Worm (Caenorhabditis elegans) whole organism, young adult: ENCODE measurements around the gene cng-3.

Experiments used
- Y53G8AR.9 ChIP-seq: fragments of 200-800 bp; sonication (Bioruptor generic); conservative IDR thresholded peaks from 2 replicates; pipeline ENCODE4 v1.3.6; 2022; ENCODE audit warnings: missing genetic modification reagents, missing genetic modification characterization, missing compliant biosample characterization
- ama-1 ChIP-seq, 3 experiments: fragments of 150-350 bp in 1 of 3; sonication (generic microtip) in 2 of 3; optimal IDR thresholded peaks; 2 replicates each; lab custom pipeline; 2014 to 2018; ENCODE audit warnings: missing biosample characterization in 2 of 3, missing genetic modification characterization in 2 of 3, missing genetic modification reagents in 2 of 3
- athp-1 ChIP-seq: sonication (generic microtip); optimal IDR thresholded peaks from 2 replicates; lab custom pipeline; 2017; ENCODE audit warnings: mild to moderate bottlenecking, missing genetic modification characterization, missing compliant biosample characterization
- bed-2 ChIP-seq: fragments of 200-800 bp; sonication (Bioruptor generic); IDR thresholded peaks from 2 replicates; pipeline ENCODE4 v1.3.6; 2022; ENCODE audit warnings: missing genetic modification reagents, missing genetic modification characterization, missing compliant biosample characterization
- ceh-91 ChIP-seq: fragments of 200-800 bp; sonication (Bioruptor generic); IDR thresholded peaks from 2 replicates; pipeline ENCODE4 v1.3.6; 2022; ENCODE audit warnings: missing genetic modification reagents, missing genetic modification characterization, missing compliant biosample characterization
- mel-28 ChIP-seq: sonication (generic microtip); optimal IDR thresholded peaks from 2 replicates; lab custom pipeline; 2016; ENCODE audit warnings: borderline replicate concordance, mild to moderate bottlenecking, missing genetic modification characterization, missing compliant biosample characterization
- nhr-80 ChIP-seq: sonication (generic microtip); optimal IDR thresholded peaks from 2 replicates; lab custom pipeline; 2016; ENCODE audit warnings: missing genetic modification characterization, missing compliant biosample characterization
- unc-130 ChIP-seq: sonication (generic microtip); optimal IDR thresholded peaks from 2 replicates; lab custom pipeline; 2016; ENCODE audit warnings: missing genetic modification reagents, missing genetic modification characterization, missing compliant biosample characterization
- unc-62 ChIP-seq: fragments of 150-350 bp; optimal IDR thresholded peaks from 2 replicates; lab custom pipeline; 2014; ENCODE audit warnings: missing biosample characterization, missing genetic modification reagents, missing genetic modification characterization

DNA sequence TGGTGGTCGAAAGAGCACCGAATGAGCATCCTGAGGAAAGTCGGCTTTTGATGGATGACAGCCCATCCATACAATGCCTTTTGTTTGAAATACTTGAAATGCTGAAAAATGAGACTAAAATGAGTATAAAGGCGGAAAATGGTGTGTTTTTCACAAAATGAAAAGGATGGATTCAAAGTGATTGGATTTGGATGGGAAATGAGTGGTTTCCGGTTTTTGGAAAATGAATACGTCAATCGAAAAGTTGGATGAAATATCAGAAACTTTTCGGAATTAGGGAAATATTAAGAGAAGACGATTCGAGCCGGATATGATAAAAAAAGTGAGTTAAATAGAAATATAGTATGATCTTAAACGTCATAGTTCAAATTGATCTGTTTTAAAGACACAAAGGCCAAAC is 13.4 kb downstream of the cng-3 start, which contains the start of gene F38E11.6:
- no peak for TF ChIP-seq ama-1 (optimal IDR thresholded peaks at IDR 0.05; lab: Kevin White, UChicago)
- no peak for TF ChIP-seq ama-1 (GFP tag; optimal IDR thresholded peaks at IDR 0.05; lab: Kevin White, UChicago)
- no peak for TF ChIP-seq unc-62
- no peak for TF ChIP-seq unc-130 (GFP tag; lab: Kevin White, UChicago)
- TF ChIP-seq bed-2 (GFP tag; lab: Robert Waterston, UW), result no peak
- TF ChIP-seq nhr-80 (tag; lab: Kevin White, UChicago), result no peak
- TF ChIP-seq Y53G8AR.9 (GFP tag; lab: Robert Waterston, UW), result no peak
- no peak for TF ChIP-seq mel-28
- no peak for TF ChIP-seq athp-1
- TF ChIP-seq ceh-91, result no peak
